Worm (Caenorhabditis elegans) whole organism, L4 larva: Measurements from ENCODE around the gene C45E5.1.

ENCODE experiments used
- R02D3.7 ChIP-seq: fragments of 150-350 bp; sonication (generic microtip); optimal IDR thresholded peaks from 3 replicates; lab custom pipeline; 2014; ENCODE audit warnings: missing biosample characterization, missing genetic modification characterization
- T20F7.1 ChIP-seq: fragments of 200-800 bp; sonication (Bioruptor generic); optimal IDR thresholded peaks from 2 replicates; lab custom pipeline; 2018; ENCODE audit warnings: mild to moderate bottlenecking, missing genetic modification characterization, missing compliant biosample characterization
- Y48G9A.11 ChIP-seq: fragments of 200-800 bp; sonication (Bioruptor generic); IDR thresholded peaks from 2 replicates; pipeline ENCODE4 v1.3.6; 2022; ENCODE audit warnings: missing genetic modification reagents, missing genetic modification characterization, missing compliant biosample characterization
- aha-1 ChIP-seq: fragments of 150-350 bp; peaks from one replicate; lab custom pipeline; 2014; ENCODE audit warnings: missing biosample characterization, missing genetic modification characterization
- aly-2 ChIP-seq: sonication (generic microtip); optimal IDR thresholded peaks from 2 replicates; lab custom pipeline; 2018; ENCODE audit warnings: missing biosample characterization, missing genetic modification characterization
- ceh-44 ChIP-seq: fragments of 200-800 bp; sonication (Bioruptor generic); IDR thresholded peaks from 2 replicates; pipeline ENCODE4 v1.3.6; 2022; ENCODE audit warnings: missing genetic modification reagents, missing genetic modification characterization, missing compliant biosample characterization
- ces-1 ChIP-seq: fragments of 150-350 bp; sonication (generic microtip); optimal IDR thresholded peaks from 4 replicates; lab custom pipeline; 2014; ENCODE audit warnings: missing biosample characterization, missing genetic modification reagents, missing genetic modification characterization
- daf-8 ChIP-seq: fragments of 200-800 bp; sonication (Bioruptor generic); IDR thresholded peaks from 2 replicates; pipeline ENCODE4 v1.3.6; 2022; ENCODE audit warnings: missing genetic modification characterization, missing compliant biosample characterization
- dmd-8 ChIP-seq: fragments of 200-800 bp; sonication (Bioruptor generic); IDR thresholded peaks from 2 replicates; pipeline ENCODE4 v1.3.6; 2022; ENCODE audit warnings: missing genetic modification characterization, missing compliant biosample characterization
- dmd-9 ChIP-seq: fragments of 200-800 bp; sonication (Bioruptor generic); IDR thresholded peaks from 2 replicates; pipeline ENCODE4 v1.3.6; 2022; ENCODE audit warnings: missing genetic modification reagents, missing genetic modification characterization, missing compliant biosample characterization
- dpl-1 ChIP-seq: fragments of 150-350 bp; optimal IDR thresholded peaks from 2 replicates; lab custom pipeline; 2014; ENCODE audit warnings: missing biosample characterization, missing genetic modification reagents, missing genetic modification characterization
- dve-1 ChIP-seq: sonication (generic microtip); optimal IDR thresholded peaks from 2 replicates; lab custom pipeline; 2017; ENCODE audit warnings: antibody characterized with exemption, mild to moderate bottlenecking, missing genetic modification characterization, missing compliant biosample characterization; ENCODE audit not compliant: insufficient read depth
- egl-27 ChIP-seq: sonication (generic microtip); optimal IDR thresholded peaks from 3 replicates; lab custom pipeline; 2017; ENCODE audit warnings: missing biosample characterization, missing genetic modification reagents, missing genetic modification characterization
- fkh-10 ChIP-seq: fragments of 150-350 bp; optimal IDR thresholded peaks from 2 replicates; lab custom pipeline; 2014; ENCODE audit warnings: missing biosample characterization, missing genetic modification reagents, missing genetic modification characterization
- hif-1 ChIP-seq, 2 experiments: sonication (generic microtip); optimal IDR thresholded peaks; 2 replicates each; lab custom pipeline; 2016 to 2017; ENCODE audit warnings: missing compliant biosample characterization in 2 of 2, missing genetic modification characterization in 2 of 2, missing genetic modification reagents in 2 of 2, missing genotype in 2 of 2, mild to moderate bottlenecking in 1 of 2
- hmg-1.1 ChIP-seq: fragments of 200-800 bp; sonication (Bioruptor generic); IDR thresholded peaks from 2 replicates; pipeline ENCODE4 v1.3.6; 2022; ENCODE audit warnings: missing genetic modification reagents, missing genetic modification characterization, missing compliant biosample characterization
- lim-7 ChIP-seq: fragments of 200-800 bp; sonication (Bioruptor generic); IDR thresholded peaks from 2 replicates; pipeline ENCODE4 v1.3.6; 2022; ENCODE audit warnings: missing genetic modification characterization, missing compliant biosample characterization
- lin-1 ChIP-seq: fragments of 200-800 bp; sonication (Bioruptor generic); IDR thresholded peaks from 2 replicates; pipeline ENCODE4 v1.3.6; 2022; ENCODE audit warnings: missing genetic modification reagents, missing genetic modification characterization, missing compliant biosample characterization
- lin-13 ChIP-seq: fragments of 150-350 bp; optimal IDR thresholded peaks from 2 replicates; lab custom pipeline; 2014; ENCODE audit warnings: missing biosample characterization, missing genetic modification reagents, missing genetic modification characterization
- lir-3 ChIP-seq: sonication (generic microtip); optimal IDR thresholded peaks from 2 replicates; lab custom pipeline; 2016; ENCODE audit warnings: mild to moderate bottlenecking, missing genetic modification characterization, missing compliant biosample characterization
- lsy-2 ChIP-seq, 2 experiments: fragments of 150-350 bp in 1 of 2; sonication (generic microtip) in 1 of 2; optimal IDR thresholded peaks; 2 replicates each; lab custom pipeline; 2014 to 2017; ENCODE audit warnings: missing biosample characterization in 2 of 2, missing genetic modification characterization in 2 of 2
- madf-9 ChIP-seq: fragments of 200-800 bp; sonication (Bioruptor generic); conservative IDR thresholded peaks from 2 replicates; pipeline ENCODE4 v1.3.6; 2022; ENCODE audit warnings: missing genetic modification reagents, missing genetic modification characterization, missing compliant biosample characterization
- nhr-102 ChIP-seq: sonication (generic microtip); optimal IDR thresholded peaks from 2 replicates; lab custom pipeline; 2016; ENCODE audit warnings: mild to moderate bottlenecking, missing genetic modification characterization, moderate library complexity, missing compliant biosample characterization
- nhr-237 ChIP-seq: sonication (generic microtip); optimal IDR thresholded peaks from 2 replicates; lab custom pipeline; 2017; ENCODE audit warnings: missing biosample characterization, missing genetic modification characterization
- nhr-42 ChIP-seq: fragments of 200-800 bp; sonication (Bioruptor generic); IDR thresholded peaks from 2 replicates; pipeline ENCODE4 v1.3.6; 2022; ENCODE audit warnings: missing genetic modification characterization, missing compliant biosample characterization
- nhr-6 ChIP-seq: fragments of 150-350 bp; optimal IDR thresholded peaks from 2 replicates; lab custom pipeline; 2014; ENCODE audit warnings: missing biosample characterization, missing genetic modification characterization
- php-3 ChIP-seq: fragments of 200-800 bp; sonication (Bioruptor generic); IDR thresholded peaks from 2 replicates; pipeline ENCODE4 v1.3.6; 2022; ENCODE audit warnings: missing genetic modification reagents, missing genetic modification characterization, missing compliant biosample characterization
- rbr-2 ChIP-seq: sonication (generic microtip); optimal IDR thresholded peaks from 2 replicates; lab custom pipeline; 2016; ENCODE audit warnings: missing genotype, missing genetic modification characterization, missing compliant biosample characterization
- saeg-2 ChIP-seq: fragments of 200-800 bp; sonication (Bioruptor generic); IDR thresholded peaks from 2 replicates; pipeline ENCODE4 v1.3.6; 2022; ENCODE audit warnings: missing genetic modification reagents, missing genetic modification characterization, missing compliant biosample characterization
- sdz-12 ChIP-seq: fragments of 200-800 bp; sonication (Bioruptor generic); optimal IDR thresholded peaks from 2 replicates; lab custom pipeline; 2018; ENCODE audit warnings: mild to moderate bottlenecking, missing genetic modification characterization, missing compliant biosample characterization
- snpc-1.2 ChIP-seq: fragments of 200-800 bp; sonication (Bioruptor generic); IDR thresholded peaks from 2 replicates; pipeline ENCODE4 v1.3.6; 2022; ENCODE audit warnings: missing genetic modification reagents, missing genetic modification characterization, missing compliant biosample characterization
- spr-1 ChIP-seq: sonication (generic microtip); optimal IDR thresholded peaks from 2 replicates; lab custom pipeline; 2016; ENCODE audit warnings: mild to moderate bottlenecking, missing genetic modification characterization, missing compliant biosample characterization
- unc-62 ChIP-seq, 3 experiments: fragments of 150-350 bp in 1 of 3; sonication (generic microtip); optimal IDR thresholded peaks in 2 of 3; peaks in 1 of 3; 1 replicate in 1 of 3; 2 replicates in 2 of 3; lab custom pipeline; 2014 to 2017; ENCODE audit warnings: missing biosample characterization in 3 of 3, missing genetic modification characterization in 3 of 3, missing genetic modification reagents in 3 of 3, missing genotype in 1 of 3
- zfp-3 ChIP-seq: fragments of 200-800 bp; sonication (Bioruptor generic); conservative IDR thresholded peaks from 2 replicates; pipeline ENCODE4 v1.3.6; 2022; ENCODE audit warnings: missing genetic modification reagents, missing genetic modification characterization, missing compliant biosample characterization

The C45E5.1 gene

ce11 chrIV:5708796-5709195, 35.4 kb upstream of the C45E5.1 start, which contains the start of gene C55C3.1:
TSS of gene C55C3.1 (plus strand) at chrIV:5709096.
- TF ChIP-seq zfp-3 (GFP tag; lab: Robert Waterston, UW), result no peak
- no peak for TF ChIP-seq spr-1 (tag; lab: Kevin White, UChicago)
- no peak for TF ChIP-seq unc-62 (GFP tag; optimal IDR thresholded peaks at IDR 0.05 in 1 of 2; lab: Kevin White, UChicago)
- TF ChIP-seq unc-62 (tag; optimal IDR thresholded peaks at IDR 0.05; lab: Kevin White, UChicago), result no peak
- TF ChIP-seq lsy-2 (tag; optimal IDR thresholded peaks at IDR 0.05; lab: Kevin White, UChicago), result no peak
- no peak for TF ChIP-seq nhr-237 (tag; lab: Kevin White, UChicago)
- no peak for TF ChIP-seq php-3
- TF ChIP-seq lin-13 (GFP tag; lab: Kevin White, UChicago), result no peak
- TF ChIP-seq sdz-12, result no peak
- no peak for TF ChIP-seq dpl-1 (GFP tag; lab: Kevin White, UChicago)
- no peak for TF ChIP-seq daf-8 (GFP tag; lab: Robert Waterston, UW)
- no peak for TF ChIP-seq dmd-8 (GFP tag; lab: Robert Waterston, UW)
- no peak for TF ChIP-seq nhr-102 (tag; lab: Kevin White, UChicago)
- no peak for TF ChIP-seq egl-27 (tag; lab: Kevin White, UChicago)
- no peak for TF ChIP-seq aly-2 (tag; lab: Kevin White, UChicago)

ce11 chrIV:5715341-5716112, 28.7 kb upstream of the C45E5.1 start:
- TF ChIP-seq unc-62 (GFP tag; optimal IDR thresholded peaks at IDR 0.05 in 1 of 2; lab: Kevin White, UChicago) (peak in 1 of 2 experiments; percentile 58), unc-62 (tag; optimal IDR thresholded peaks at IDR 0.05; lab: Kevin White, UChicago) (no peak), lin-1 (GFP tag; lab: Robert Waterston, UW) (no peak), daf-8 (GFP tag; lab: Robert Waterston, UW) (no peak), dpl-1 (GFP tag; lab: Kevin White, UChicago) (no peak), fkh-10 (GFP tag; lab: Kevin White, UChicago) (peak; percentile 33), dve-1 (tag; lab: Kevin White, UChicago) (no peak), zfp-3 (GFP tag; lab: Robert Waterston, UW) (no peak), aha-1 (peak; percentile 55)
- TF ChIP-seq, all 104 proteins: peak for 3

ce11 chrIV:5723659-5724058, 20.5 kb upstream of the C45E5.1 start:
- TF ChIP-seq dmd-9 (no peak), fkh-10 (GFP tag; lab: Kevin White, UChicago) (peak; percentile 65)
- TF ChIP-seq, all 104 proteins: peak for 1

ce11 chrIV:5725300-5725699, 18.9 kb upstream of the C45E5.1 start, which contains the start of gene H35B03.1:
TSS of gene H35B03.1 (plus strand) at chrIV:5725600.
- TF ChIP-seq madf-9 (no peak), lim-7 (GFP tag; lab: Robert Waterston, UW) (no peak), lir-3 (tag; lab: Kevin White, UChicago) (no peak), hmg-1.1 (no peak)

- TF ChIP-seq dve-1 (tag; lab: Kevin White, UChicago) (peak; percentile 31), rbr-2 (tag; lab: Kevin White, UChicago) (peak; percentile 27), T20F7.1 (GFP tag; lab: Kevin White, UChicago) (peak; percentile 99), aha-1 (peak; percentile 89), nhr-6 (peak; percentile 26), snpc-1.2 (peak; percentile 79), lsy-2 (tag; optimal IDR thresholded peaks at IDR 0.05; lab: Kevin White, UChicago) (peak in 1 of 2 experiments; percentile 29), Y48G9A.11 (peak; percentile 99), saeg-2 (GFP tag; lab: Robert Waterston, UW) (no peak), hif-1 (tag; optimal IDR thresholded peaks at IDR 0.05; lab: Kevin White, UChicago) (peak in 1 of 2 experiments; percentile 6), unc-62 (GFP tag; optimal IDR thresholded peaks at IDR 0.05 in 1 of 2; lab: Kevin White, UChicago) (no peak), unc-62 (tag; optimal IDR thresholded peaks at IDR 0.05; lab: Kevin White, UChicago) (no peak), aly-2 (tag; lab: Kevin White, UChicago) (no peak), R02D3.7 (peak; percentile 92), nhr-42 (GFP tag; lab: Robert Waterston, UW) (no peak), ces-1 (GFP tag; lab: Kevin White, UChicago) (no peak), ceh-44 (GFP tag; lab: Robert Waterston, UW) (no peak), dpl-1 (GFP tag; lab: Kevin White, UChicago) (peak; percentile 97)
These were observed 12.6 kb upstream of the C45E5.1 start, which contains the start of gene H35B03.2 for ce11 chrIV:5731597-5731996. TSS of gene H35B03.2 (minus strand) at chrIV:5731674.
